Worm (Caenorhabditis elegans) whole organism, midembryonic: ENCODE results near the gene C41H7.9.

Source experiments
- T22C8.4 ChIP-seq: fragments of 200-800 bp; sonication (Bioruptor generic); IDR thresholded peaks from 2 replicates; pipeline ENCODE4 v1.3.6; 2022; ENCODE audit warnings: missing genetic modification characterization, missing compliant biosample characterization
- cog-1 ChIP-seq: sonication (generic microtip); optimal IDR thresholded peaks from 2 replicates; lab custom pipeline; 2016; ENCODE audit warnings: missing genetic modification characterization, missing compliant biosample characterization
- flt-1 ChIP-seq: fragments of 200-800 bp; sonication (Bioruptor generic); IDR thresholded peaks from 2 replicates; pipeline ENCODE4 v1.3.6; 2022; ENCODE audit warnings: missing genetic modification characterization, missing compliant biosample characterization
- klf-2 ChIP-seq: fragments of 200-800 bp; sonication (Bioruptor generic); conservative IDR thresholded peaks from 2 replicates; pipeline ENCODE4 v1.3.6; 2022; ENCODE audit warnings: missing genetic modification reagents, missing genetic modification characterization, missing compliant biosample characterization
- med-1 ChIP-seq: sonication (generic microtip); optimal IDR thresholded peaks from 2 replicates; lab custom pipeline; 2017; ENCODE audit warnings: missing genetic modification characterization, mild to moderate bottlenecking, missing compliant biosample characterization, antibody characterized with exemption, missing genetic modification reagents; ENCODE audit not compliant: insufficient read depth
- ref-1 ChIP-seq: fragments of 200-800 bp; sonication (Bioruptor generic); conservative IDR thresholded peaks from 2 replicates; pipeline ENCODE4 v1.3.6; 2022; ENCODE audit warnings: missing genetic modification reagents, missing genetic modification characterization, missing compliant biosample characterization
- tab-1 ChIP-seq: fragments of 200-800 bp; sonication (Bioruptor generic); IDR thresholded peaks from 2 replicates; pipeline ENCODE4 v1.3.6; 2022; ENCODE audit warnings: missing genetic modification characterization, missing compliant biosample characterization
- ztf-23 ChIP-seq: fragments of 200-800 bp; sonication (Bioruptor generic); IDR thresholded peaks from 2 replicates; pipeline ENCODE4 v1.3.6; 2022; ENCODE audit warnings: missing genetic modification reagents, missing genetic modification characterization, missing compliant biosample characterization
- ztf-29 ChIP-seq: fragments of 200-800 bp; sonication (Bioruptor generic); IDR thresholded peaks from 2 replicates; pipeline ENCODE4 v1.3.6; 2022; ENCODE audit warnings: missing genetic modification reagents, missing genetic modification characterization, missing compliant biosample characterization

Gene C41H7.9

ce11 chrII:3005499-3005898 is 6.5 kb downstream of the C41H7.9 start, which contains the start of gene lido-12:
Gene lido-12, plus strand, starts transcription at chrII:3005799.
- TF ChIP-seq T22C8.4 (GFP tag; lab: Robert Waterston, UW) (peak; percentile 57; the same call in 1 of the 2 replicates), klf-2 (GFP tag; lab: Robert Waterston, UW) (no peak)

- TF ChIP-seq ref-1 (GFP tag; lab: Robert Waterston, UW) (no peak), tab-1 (no peak), klf-2 (GFP tag; lab: Robert Waterston, UW) (no peak), med-1 (GFP tag; lab: Kevin White, UChicago) (no peak), flt-1 (no peak), cog-1 (tag; lab: Kevin White, UChicago) (no peak), ztf-23 (GFP tag; lab: Robert Waterston, UW) (no peak), ztf-29 (no peak), T22C8.4 (GFP tag; lab: Robert Waterston, UW) (no peak)
Measured at ce11 chrII:3003667-3004066, 8.4 kb downstream of the C41H7.9 start, which contains the start of gene lido-11. Gene lido-11, plus strand, starts transcription at chrII:3003967.

ce11 chrII:3002211-3002610 is 9.8 kb downstream of the C41H7.9 start, which contains the start of gene lido-10:
Gene lido-10, plus strand, starts transcription at chrII:3002511.
- TF ChIP-seq T22C8.4 (GFP tag; lab: Robert Waterston, UW) (no peak), flt-1 (no peak), klf-2 (GFP tag; lab: Robert Waterston, UW) (no peak), ztf-23 (GFP tag; lab: Robert Waterston, UW) (no peak), cog-1 (tag; lab: Kevin White, UChicago) (no peak), med-1 (GFP tag; lab: Kevin White, UChicago) (no peak), ref-1 (GFP tag; lab: Robert Waterston, UW) (no peak), ztf-29 (no peak), tab-1 (no peak)

- no peak for TF ChIP-seq ref-1 (GFP tag; lab: Robert Waterston, UW)
Measured at ce11 chrII:3000535-3001264, 11.3 kb downstream of the C41H7.9 start, which contains the start of gene lido-9. Gene lido-9, plus strand, starts transcription at chrII:3000768.

- no peak for TF ChIP-seq med-1 (GFP tag; lab: Kevin White, UChicago)
- no peak for TF ChIP-seq klf-2 (GFP tag; lab: Robert Waterston, UW)
- TF ChIP-seq ref-1 (GFP tag; lab: Robert Waterston, UW), result no peak
- TF ChIP-seq flt-1, result no peak
Measured at ce11 chrII:2997828-2998441, 14.1 kb downstream of the C41H7.9 start.

- TF ChIP-seq ztf-29 (no peak), ref-1 (GFP tag; lab: Robert Waterston, UW) (no peak), klf-2 (GFP tag; lab: Robert Waterston, UW) (no peak), tab-1 (no peak), flt-1 (no peak)
Measured at ce11 chrII:2996721-2997120, 15.3 kb downstream of the C41H7.9 start, which contains the start of gene lido-8. Gene lido-8, plus strand, starts transcription at chrII:2997021.

ce11 chrII:2994590-2995392 is 17.2 kb downstream of the C41H7.9 start:
- TF ChIP-seq tab-1 (no peak), ztf-29 (no peak), cog-1 (tag; lab: Kevin White, UChicago) (peak; percentile 26), T22C8.4 (GFP tag; lab: Robert Waterston, UW) (no peak), ztf-23 (GFP tag; lab: Robert Waterston, UW) (no peak), ref-1 (GFP tag; lab: Robert Waterston, UW) (no peak), med-1 (GFP tag; lab: Kevin White, UChicago) (no peak), klf-2 (GFP tag; lab: Robert Waterston, UW) (no peak), flt-1 (0 out of 2 replicates have a peak, but pooled peaks have one; percentile 9)

- TF ChIP-seq klf-2 (GFP tag; lab: Robert Waterston, UW) (no peak), T22C8.4 (GFP tag; lab: Robert Waterston, UW) (no peak), tab-1 (no peak), flt-1 (no peak), cog-1 (tag; lab: Kevin White, UChicago) (no peak), med-1 (GFP tag; lab: Kevin White, UChicago) (no peak), ztf-29 (no peak), ref-1 (GFP tag; lab: Robert Waterston, UW) (no peak), ztf-23 (GFP tag; lab: Robert Waterston, UW) (no peak)
Measured at ce11 chrII:2992300-2992699, 19.7 kb downstream of the C41H7.9 start.

ce11 chrII:2991555-2992083 is 20.4 kb downstream of the C41H7.9 start, which contains the start of gene K08A2.2:
Gene K08A2.2, plus strand, starts transcription at chrII:2991605.
- TF ChIP-seq T22C8.4 (GFP tag; lab: Robert Waterston, UW), result no peak
- TF ChIP-seq ref-1 (GFP tag; lab: Robert Waterston, UW), result no peak
- no peak for TF ChIP-seq med-1 (GFP tag; lab: Kevin White, UChicago)
